Fruit fly (Drosophila melanogaster): ENCODE data around the gene CG8907.
A peak's percentile ranks its signal among the peaks of the same experiment; 100 is the strongest.

CG8907 gene

DNA sequence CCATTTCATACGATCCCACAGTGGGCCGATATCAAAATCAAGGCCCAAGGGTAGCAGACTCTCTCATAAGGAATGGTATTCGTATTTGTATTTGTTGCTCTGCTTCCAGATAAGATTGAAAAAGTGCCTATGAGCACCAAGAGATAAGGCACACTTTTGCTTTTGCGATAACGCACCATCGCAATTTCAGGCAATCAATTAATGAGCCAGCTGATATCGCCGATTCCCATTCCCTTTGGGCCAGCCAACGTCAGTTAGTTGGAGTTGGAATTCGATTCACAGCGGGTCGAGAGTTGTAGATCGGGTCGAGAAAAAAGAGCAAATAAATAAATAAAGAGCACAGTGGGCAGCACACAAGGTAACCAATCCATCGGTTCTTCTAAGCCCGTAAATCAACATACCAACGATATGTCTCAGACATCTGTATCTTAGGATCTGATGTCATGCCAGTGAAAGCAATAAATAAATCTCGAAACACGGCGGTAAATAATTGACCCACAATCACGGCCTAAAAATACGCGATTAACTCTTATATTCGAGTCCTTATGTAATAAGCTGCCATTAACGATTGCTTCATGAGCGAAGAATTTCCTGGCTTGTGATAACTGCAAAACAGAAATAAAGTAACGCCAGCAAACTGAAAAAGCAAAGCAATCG lies at the start of gene CG8907:
CG8907 (plus strand) TSS at position 252 of the 657 bp plus-strand sequence.
- TF ChIP-seq noc (tag; optimal IDR thresholded peaks at IDR 0.05), result peak; percentile 38

DNA sequence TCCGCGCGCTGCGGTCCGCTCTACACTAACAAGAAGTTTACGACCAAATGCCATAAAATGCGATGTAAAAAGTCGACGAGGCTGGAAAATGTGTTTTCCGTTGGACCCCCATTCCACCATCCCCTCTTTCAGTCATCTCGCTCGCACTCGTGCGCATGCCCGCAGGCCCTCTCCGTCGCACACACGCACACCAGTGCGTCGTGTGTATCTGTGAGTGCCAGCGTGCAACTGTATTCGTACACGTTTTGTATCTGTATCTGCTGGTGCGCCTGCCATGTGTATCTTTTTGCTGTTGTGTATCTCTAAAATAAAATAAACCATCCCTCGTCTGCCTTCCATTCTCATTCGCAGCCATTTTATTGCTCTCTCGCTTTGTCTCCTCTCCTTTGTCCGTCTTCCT lies 47.9 kb upstream of the CG8907 start:
- TF ChIP-seq noc (tag; optimal IDR thresholded peaks at IDR 0.05), result no peak

DNA sequence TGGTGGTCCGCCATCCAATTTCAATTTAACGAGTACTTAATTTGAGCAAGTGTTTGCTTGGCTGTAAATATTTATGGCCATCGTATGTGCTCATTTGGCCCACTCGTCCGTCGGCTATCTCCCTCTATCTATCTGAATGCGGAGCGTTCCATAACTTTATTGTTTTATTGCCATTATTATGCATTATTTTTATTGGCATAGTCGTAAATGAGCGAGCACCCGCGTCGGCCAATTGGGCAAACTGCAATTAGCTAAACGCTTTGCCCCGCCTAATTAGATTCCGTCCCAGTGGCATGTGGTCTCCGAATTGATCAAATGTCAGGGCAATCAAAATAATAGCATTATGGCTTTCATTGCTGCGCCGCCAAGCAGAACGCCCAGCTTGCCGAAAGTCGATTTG lies 45.8 kb upstream of the CG8907 start:
- no peak for TF ChIP-seq noc (tag; optimal IDR thresholded peaks at IDR 0.05)

DNA sequence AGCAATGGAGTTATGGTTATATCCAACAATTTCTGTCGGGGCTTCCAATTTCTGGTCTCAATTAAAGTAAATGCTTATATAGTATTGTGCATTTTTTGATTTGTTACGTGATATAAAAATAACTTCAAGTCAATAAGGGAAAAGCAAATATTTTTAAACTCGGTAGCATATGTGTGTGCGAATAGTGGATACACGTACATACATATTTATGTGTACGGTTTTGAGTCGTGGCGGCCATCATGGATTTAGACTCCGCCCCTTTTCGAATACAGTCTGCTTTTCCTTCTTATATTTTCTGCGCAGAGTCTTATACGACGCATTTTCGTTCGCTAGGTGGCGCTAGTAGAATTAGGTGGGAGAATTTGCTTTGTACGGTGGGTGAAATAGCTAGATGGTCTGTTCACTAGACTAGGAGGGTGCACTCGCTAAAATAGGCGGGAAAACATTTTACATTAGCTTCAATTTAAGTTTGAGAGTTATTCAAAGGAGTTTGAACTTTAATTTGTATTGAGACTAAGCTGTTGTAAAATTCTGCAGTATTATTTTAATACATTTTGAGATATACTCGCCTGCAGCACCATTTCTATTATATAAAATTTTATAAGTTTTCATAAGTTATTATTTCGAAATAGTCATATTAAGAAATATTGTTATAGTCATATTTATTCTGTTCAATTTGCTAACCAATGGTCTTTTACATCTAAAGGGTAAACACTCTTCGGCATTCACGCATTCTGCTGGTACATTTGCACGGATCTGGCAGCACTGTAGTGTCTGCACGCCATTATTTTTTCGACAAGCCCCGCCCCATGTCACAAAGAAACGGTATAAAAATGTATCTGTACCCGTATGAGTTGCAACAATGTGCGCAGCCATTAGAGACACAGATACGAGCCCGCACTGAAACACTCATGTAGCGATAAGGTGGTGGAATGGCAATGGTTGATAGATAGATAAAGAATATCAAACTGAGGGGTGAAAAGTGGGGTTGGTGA lies 38.4 kb upstream of the CG8907 start:
- no peak for TF ChIP-seq noc (tag; optimal IDR thresholded peaks at IDR 0.05)

DNA sequence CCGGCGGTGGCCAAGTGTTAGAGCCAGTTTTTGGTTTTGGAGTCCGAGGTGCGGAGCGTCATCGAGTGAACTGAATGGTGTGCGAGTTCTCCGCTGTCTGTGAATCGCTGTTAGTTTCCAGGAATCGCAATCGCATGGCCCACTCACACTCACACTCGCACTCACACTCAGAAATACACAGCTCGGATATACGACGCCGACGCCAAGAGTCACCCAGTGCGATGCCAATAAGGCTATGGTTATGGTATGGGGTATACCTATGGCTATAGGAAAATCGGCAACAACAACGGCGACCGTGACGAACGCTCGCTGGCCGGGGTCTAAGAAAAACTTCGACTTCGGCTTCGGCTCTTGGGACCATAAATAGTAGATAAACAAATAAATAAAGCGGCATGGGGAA lies 35.9 kb upstream of the CG8907 start, which contains the start of gene Abd-B:
Abd-B (minus strand) TSS at position 101 of the 400 bp plus-strand sequence.
- TF ChIP-seq noc (tag; optimal IDR thresholded peaks at IDR 0.05), result no peak

DNA sequence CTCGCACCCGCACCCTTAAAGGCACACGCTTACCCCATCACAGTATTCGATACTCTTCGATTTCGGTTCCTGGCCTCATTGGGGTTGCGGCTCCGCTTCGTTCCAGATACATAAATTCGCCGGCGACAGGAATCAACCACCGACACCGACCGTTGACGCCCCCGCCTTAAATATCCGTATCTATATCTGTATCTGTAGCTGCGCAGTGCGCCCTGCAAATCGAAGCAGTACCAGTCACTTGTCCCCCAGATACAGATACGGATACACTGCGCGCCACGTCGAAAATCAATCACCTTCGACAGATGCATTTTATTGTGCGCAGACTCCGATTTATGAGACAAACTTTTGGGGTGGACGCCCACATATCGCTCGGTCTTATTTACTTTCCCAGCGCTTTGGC lies 35.5 kb upstream of the CG8907 start:
- no peak for TF ChIP-seq noc (tag; optimal IDR thresholded peaks at IDR 0.05)

DNA sequence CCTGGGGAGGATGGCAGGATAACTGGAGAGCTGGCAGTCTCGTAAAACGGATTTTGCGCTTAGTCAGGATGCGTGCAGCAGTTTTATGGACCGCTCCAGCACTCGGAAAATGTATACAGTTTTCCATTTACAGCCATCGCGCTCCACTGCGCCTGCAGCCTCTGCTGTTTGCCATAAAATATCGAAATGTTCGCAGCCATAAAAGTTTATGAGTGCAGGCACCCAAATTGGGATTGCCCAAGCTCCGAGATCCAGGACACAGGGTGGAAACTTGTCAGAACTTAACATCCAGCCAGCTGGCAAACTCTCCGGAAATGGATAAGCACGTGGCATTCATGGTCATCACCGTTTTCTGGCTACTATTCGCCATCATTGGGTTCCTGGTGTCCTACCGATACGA lies 33.2 kb upstream of the CG8907 start, which contains the start of gene VhaM9.7-d:
VhaM9.7-d (plus strand) TSS at position 301 of the 400 bp plus-strand sequence.
- no peak for TF ChIP-seq noc (tag; optimal IDR thresholded peaks at IDR 0.05)

DNA sequence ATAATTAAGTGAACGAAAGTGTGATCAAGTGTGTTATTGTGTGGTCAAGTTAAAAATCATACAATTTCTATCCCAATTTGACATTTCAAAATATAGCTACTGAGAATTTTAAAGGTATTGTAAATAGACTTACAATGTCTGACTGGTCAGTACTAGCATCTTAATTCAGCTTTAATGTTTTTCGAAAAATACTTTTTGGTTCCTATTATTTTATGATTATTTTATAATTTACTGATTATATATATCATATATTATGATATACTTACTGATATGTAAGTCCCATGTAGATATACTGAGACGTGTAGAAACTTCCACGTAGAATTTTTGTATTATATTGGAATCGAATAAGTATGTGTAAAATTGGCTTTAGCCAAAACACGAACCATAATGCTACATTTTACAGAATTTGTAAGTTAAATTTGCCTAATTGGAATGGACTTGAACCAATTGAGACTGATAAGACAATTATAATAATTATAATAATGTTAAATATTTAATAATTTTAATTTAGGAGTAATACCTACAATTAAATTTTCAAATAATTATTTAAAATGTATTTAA lies 30.2 kb upstream of the CG8907 start, which contains the start of gene Actn3:
Actn3 (minus strand) TSS at position 51 of the 561 bp plus-strand sequence.
- TF ChIP-seq noc (tag; optimal IDR thresholded peaks at IDR 0.05), result no peak

DNA sequence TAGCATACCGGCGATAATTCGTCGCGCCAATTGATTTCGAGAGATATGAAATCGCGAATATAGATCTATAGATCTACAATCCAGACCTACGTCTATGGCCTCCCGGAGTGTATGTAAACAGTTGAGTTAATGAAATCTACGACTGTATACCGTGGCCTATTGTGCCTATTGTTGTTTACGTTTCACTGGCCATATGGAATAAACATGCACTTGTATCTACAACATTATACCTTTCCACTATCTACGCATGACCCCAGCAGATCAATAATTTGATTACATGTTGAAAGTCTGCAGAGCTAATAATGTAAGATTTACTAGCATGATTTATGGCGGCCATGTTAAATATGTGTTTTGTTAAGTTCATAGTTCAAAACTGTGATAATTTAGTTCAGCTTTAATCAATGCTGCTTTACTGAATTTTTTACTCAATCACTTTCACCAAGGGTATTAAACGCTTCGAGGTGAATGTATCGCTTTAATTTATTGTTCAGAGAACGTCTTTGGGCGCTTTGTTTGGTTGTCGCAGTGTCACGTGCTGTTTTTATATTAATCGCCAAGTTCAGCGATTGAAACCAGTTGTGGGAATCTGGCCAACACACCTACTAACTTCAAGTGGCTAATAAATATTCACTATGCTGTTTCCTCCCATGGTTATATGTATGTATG lies 27.0 kb upstream of the CG8907 start:
- TF ChIP-seq noc (tag; optimal IDR thresholded peaks at IDR 0.05), result no peak

DNA sequence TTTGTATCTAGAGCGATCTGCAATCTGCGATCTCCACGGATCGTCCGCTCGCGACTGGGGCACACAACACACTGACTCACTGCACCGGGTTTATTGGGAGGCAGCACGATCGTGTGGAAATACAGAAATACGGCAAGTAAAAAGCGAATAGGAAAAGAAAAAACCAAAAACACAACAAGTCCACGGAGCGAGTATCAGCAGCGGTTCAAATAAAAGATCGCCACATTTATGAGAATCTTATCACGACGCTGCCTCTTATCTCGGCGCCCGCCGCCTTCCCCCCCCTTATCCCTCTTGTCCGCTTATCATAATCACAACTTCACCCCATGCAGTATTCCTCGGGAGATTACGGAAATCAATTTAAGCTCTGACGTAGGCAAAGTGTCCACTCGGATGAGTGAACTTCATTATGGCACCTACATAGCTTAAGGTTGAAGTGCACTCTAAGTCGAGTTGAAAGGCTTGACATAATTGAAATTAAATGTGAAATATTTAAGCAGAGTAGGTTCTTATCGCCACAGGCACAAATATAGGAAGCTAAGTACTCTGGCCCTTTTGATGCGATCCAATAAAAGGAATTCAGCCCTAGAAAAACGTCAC lies 25.9 kb upstream of the CG8907 start, which contains the start of gene AhcyL2:
AhcyL2 (minus strand) TSS at position 51 of the 600 bp plus-strand sequence.
- peak; percentile 86 for TF ChIP-seq noc (tag; optimal IDR thresholded peaks at IDR 0.05)

- TF ChIP-seq noc (tag; optimal IDR thresholded peaks at IDR 0.05), result no peak
These were observed 25.1 kb upstream of the CG8907 start for dm6 chr3R:16983001-16983400.

DNA sequence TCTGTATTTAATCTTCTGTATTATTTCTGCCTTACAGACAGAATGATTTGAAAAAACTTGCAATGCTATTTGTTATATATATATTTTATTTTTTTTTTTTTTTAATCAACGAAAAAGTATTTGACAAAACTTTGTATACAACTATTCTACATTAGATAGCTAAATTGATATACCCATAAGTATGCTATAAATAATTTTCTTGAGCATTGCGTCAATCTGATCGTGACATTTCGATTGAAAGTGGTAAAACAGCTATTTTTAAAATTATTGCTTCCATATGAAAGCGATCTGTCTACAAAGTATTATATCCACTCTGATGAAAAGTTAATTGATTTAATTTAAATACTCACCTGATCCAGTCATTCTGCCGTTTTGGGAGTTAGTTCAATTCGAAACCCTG lies 23.8 kb upstream of the CG8907 start:
- no peak for TF ChIP-seq noc (tag; optimal IDR thresholded peaks at IDR 0.05)

DNA sequence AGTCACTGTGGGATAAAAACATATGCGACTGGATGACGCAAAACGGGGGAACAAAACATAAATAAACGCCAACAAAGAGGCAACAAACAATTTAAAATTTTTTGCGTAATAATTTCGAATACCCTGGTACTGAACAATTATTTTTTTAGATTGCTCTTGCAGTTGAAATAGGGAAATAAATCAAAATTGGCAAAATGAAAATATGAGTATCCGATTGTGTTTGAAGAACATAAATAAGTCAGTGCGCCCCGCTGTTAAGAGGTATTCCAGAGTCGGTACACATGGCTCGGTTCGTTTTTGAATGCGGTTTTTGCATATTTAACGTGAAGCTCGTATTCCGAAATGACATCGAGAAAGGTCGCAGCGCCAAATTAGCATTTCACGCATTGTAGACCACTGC lies 22.5 kb upstream of the CG8907 start:
- no peak for TF ChIP-seq noc (tag; optimal IDR thresholded peaks at IDR 0.05)

DNA sequence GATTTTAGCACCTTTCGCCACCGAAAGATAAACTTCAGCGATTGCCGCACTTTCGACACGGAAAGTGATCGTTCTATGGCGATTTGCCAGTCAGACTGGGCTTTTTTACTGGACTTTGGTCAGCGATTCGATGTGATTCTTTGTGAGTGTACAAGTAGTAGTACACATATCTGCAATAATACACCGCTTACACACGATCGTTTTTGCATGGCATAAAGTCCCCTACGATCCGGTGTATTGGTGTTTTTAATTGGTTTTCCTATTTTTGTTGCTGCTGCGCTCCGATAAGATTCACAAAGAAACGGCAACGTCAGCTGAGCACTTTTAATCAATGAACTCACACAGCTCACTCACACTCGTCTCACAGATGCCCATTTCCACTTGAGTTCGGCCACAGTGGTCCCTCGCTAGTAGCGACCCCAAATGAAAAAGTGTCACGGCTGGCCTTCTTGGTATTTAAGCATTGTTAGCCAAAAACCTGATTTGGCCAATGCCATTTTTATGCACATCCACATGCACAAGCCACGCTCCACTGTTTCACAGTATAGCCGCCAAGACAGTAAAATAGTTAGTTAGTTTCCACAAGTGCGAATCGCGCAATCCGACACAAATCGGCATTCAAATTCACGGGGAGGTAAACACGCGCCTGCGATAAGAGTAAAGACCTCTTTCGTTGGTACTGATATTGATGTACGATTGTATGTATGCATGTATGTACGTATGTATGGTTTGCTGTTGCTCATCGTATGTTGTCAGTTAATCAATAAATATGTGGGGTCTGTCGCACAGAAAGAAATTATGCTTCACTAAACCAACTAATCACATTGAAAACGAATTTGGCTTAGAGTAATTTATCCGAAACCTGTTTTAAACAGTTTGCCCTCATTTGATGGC lies 21.6 kb upstream of the CG8907 start:
- TF ChIP-seq noc (tag; optimal IDR thresholded peaks at IDR 0.05), result peak; percentile 100

Data from whole organism, larva.